In genomic region chrIV:3050054-3050990, ce11 we compare ENCODE assay signal across 1 worm cellular context.
TF ChIP-seq lines count a peak whose summit lies in the region.

Gene eel-1, minus strand, starts transcription at chrIV:3050104.

TF ChIP-seq in whole organism, L1 larva, 84 proteins besides CTCF, POLR2A, EP300 and RAD21 (continued from another document):
- peak; percentile 41 for TF ChIP-seq unc-130 (tag; optimal IDR thresholded peaks at IDR 0.05; lab: Kevin White, UChicago)
- peak; percentile 96 for TF ChIP-seq nhr-20 (tag; optimal IDR thresholded peaks at IDR 0.05; lab: Kevin White, UChicago)
- peak; percentile 73 for TF ChIP-seq lin-15B (tag; optimal IDR thresholded peaks at IDR 0.05; lab: Kevin White, UChicago)
- peak; percentile 69 for TF ChIP-seq nhr-11 (tag; optimal IDR thresholded peaks at IDR 0.05; lab: Kevin White, UChicago)
- peak; percentile 95 for TF ChIP-seq tbx-2 (tag; optimal IDR thresholded peaks at IDR 0.05; lab: Kevin White, UChicago)
- TF ChIP-seq aha-1 (tag; optimal IDR thresholded peaks at IDR 0.05; lab: Kevin White, UChicago), result peak; percentile 62
- TF ChIP-seq hlh-4 (tag; optimal IDR thresholded peaks at IDR 0.05; lab: Kevin White, UChicago), result peak; percentile 88
- TF ChIP-seq hlh-17 (GFP tag; optimal IDR thresholded peaks at IDR 0.05; lab: Kevin White, UChicago; ENCODE audit: borderline replicate concordance), result peak; percentile 63
